Fruit fly (Drosophila melanogaster) whole organism, embryonic: Measurements from ENCODE around the gene pps.

Experiments
- Atf3 ChIP-seq: fragments of 200-800 bp; sonication (Bioruptor generic); optimal IDR thresholded peaks from 3 replicates; lab custom pipeline; 2016; ENCODE audit warnings: missing biosample characterization, missing genetic modification characterization
- CG10267 ChIP-seq: fragments of 200-800 bp; sonication (Bioruptor generic); optimal IDR thresholded peaks from 2 replicates; lab custom pipeline; 2018; ENCODE audit warnings: missing biosample characterization, mild to moderate bottlenecking, missing genetic modification characterization, moderate library complexity
- CG10321 ChIP-seq: fragments of 200-800 bp; sonication (Bioruptor generic); IDR thresholded peaks from 2 replicates; pipeline ENCODE4 v1.3.6; 2022; ENCODE audit warnings: missing biosample characterization, missing genetic modification characterization
- CG10431 ChIP-seq: fragments of 200-800 bp; sonication (Bioruptor generic); optimal IDR thresholded peaks from 3 replicates; lab custom pipeline; 2018; ENCODE audit warnings: missing biosample characterization, mild to moderate bottlenecking, missing genetic modification characterization
- CG11398 ChIP-seq: fragments of 200-800 bp; sonication (Bioruptor generic); optimal IDR thresholded peaks from 2 replicates; lab custom pipeline; 2016; ENCODE audit warnings: missing biosample characterization, missing genetic modification characterization
- CG12155 ChIP-seq: fragments of 200-800 bp; sonication (Bioruptor generic); optimal IDR thresholded peaks from 3 replicates; lab custom pipeline; 2016; ENCODE audit warnings: missing biosample characterization, missing genetic modification characterization
- CG12391 ChIP-seq: fragments of 200-800 bp; sonication (Bioruptor generic); optimal IDR thresholded peaks from 3 replicates; lab custom pipeline; 2018; ENCODE audit warnings: missing biosample characterization, mild to moderate bottlenecking, missing genetic modification characterization, moderate library complexity
- CG13775 ChIP-seq: fragments of 200-800 bp; sonication (Bioruptor generic); optimal IDR thresholded peaks from 3 replicates; lab custom pipeline; 2017; ENCODE audit warnings: missing biosample characterization, mild to moderate bottlenecking, missing genetic modification characterization
- CG14710 ChIP-seq: fragments of 200-800 bp; sonication (Bioruptor generic); optimal IDR thresholded peaks from 3 replicates; lab custom pipeline; 2019; ENCODE audit warnings: missing biosample characterization, mild to moderate bottlenecking, missing genetic modification characterization, moderate library complexity
- CG1602 ChIP-seq: fragments of 200-800 bp; sonication (Bioruptor generic); optimal IDR thresholded peaks from 3 replicates; lab custom pipeline; 2016; ENCODE audit warnings: missing biosample characterization, missing genetic modification characterization
- CG16863 ChIP-seq: fragments of 200-800 bp; sonication (Bioruptor generic); optimal IDR thresholded peaks from 3 replicates; lab custom pipeline; 2016; ENCODE audit warnings: missing biosample characterization, missing genetic modification characterization
- CG17385 ChIP-seq: fragments of 200-800 bp; sonication (Bioruptor generic); optimal IDR thresholded peaks from 3 replicates; lab custom pipeline; 2018; ENCODE audit warnings: missing biosample characterization, mild to moderate bottlenecking, missing genetic modification characterization
- CG17612 ChIP-seq: fragments of 200-800 bp; sonication (Bioruptor generic); IDR thresholded peaks from 2 replicates; pipeline ENCODE4 v1.3.6; 2022; ENCODE audit warnings: missing biosample characterization, missing genetic modification characterization
- CG18599 ChIP-seq: fragments of 200-800 bp; sonication (Bioruptor generic); optimal IDR thresholded peaks from 3 replicates; lab custom pipeline; 2017; ENCODE audit warnings: missing biosample characterization, missing genetic modification characterization, mild to moderate bottlenecking, moderate library complexity, missing genetic modification reagents
- CG2120 ChIP-seq: fragments of 200-800 bp; sonication (Bioruptor generic); optimal IDR thresholded peaks from 3 replicates; lab custom pipeline; 2016; ENCODE audit warnings: missing biosample characterization, missing genetic modification characterization
- CG2129 ChIP-seq: fragments of 200-800 bp; sonication (Bioruptor generic); IDR thresholded peaks from 2 replicates; pipeline ENCODE4 v1.3.6; 2022; ENCODE audit warnings: missing biosample characterization, missing genetic modification characterization; ENCODE audit not compliant: partially characterized antibody
- CG2678 ChIP-seq: fragments of 200-800 bp; sonication (Bioruptor generic); optimal IDR thresholded peaks from 3 replicates; lab custom pipeline; 2019; ENCODE audit warnings: missing biosample characterization, mild to moderate bottlenecking, missing genetic modification characterization, moderate library complexity
- CG31224 ChIP-seq: fragments of 200-800 bp; sonication (Bioruptor generic); IDR thresholded peaks from 2 replicates; pipeline ENCODE4 v1.3.6; 2022; ENCODE audit warnings: missing biosample characterization, missing genetic modification characterization
- CG3847 ChIP-seq: fragments of 200-800 bp; sonication (Bioruptor generic); IDR thresholded peaks from 2 replicates; pipeline ENCODE4 v1.3.6; 2022; ENCODE audit warnings: missing biosample characterization, missing genetic modification characterization
- CG6654 ChIP-seq: fragments of 200-800 bp; sonication (Bioruptor generic); optimal IDR thresholded peaks from 2 replicates; lab custom pipeline; 2017; ENCODE audit warnings: missing biosample characterization, mild to moderate bottlenecking, missing genetic modification characterization
- CG7987 ChIP-seq: fragments of 200-800 bp; sonication (Bioruptor generic); optimal IDR thresholded peaks from 2 replicates; lab custom pipeline; 2018; ENCODE audit warnings: missing biosample characterization, mild to moderate bottlenecking, missing genetic modification characterization, moderate library complexity
- CG8290 ChIP-seq, 3 experiments: fragments of 200-800 bp; sonication (Bioruptor generic); optimal IDR thresholded peaks; 2 replicates each; lab custom pipeline; 2016 to 2019; ENCODE audit warnings: missing biosample characterization in 3 of 3, missing genetic modification characterization in 3 of 3, mild to moderate bottlenecking in 2 of 3, moderate library complexity in 1 of 3
- CG8944 ChIP-seq: fragments of 200-800 bp; sonication (Bioruptor generic); optimal IDR thresholded peaks from 3 replicates; lab custom pipeline; 2016; ENCODE audit warnings: missing biosample characterization, missing genetic modification characterization
- D19A ChIP-seq: fragments of 200-800 bp; optimal IDR thresholded peaks from 3 replicates; lab custom pipeline; 2019; ENCODE audit warnings: missing biosample characterization, mild to moderate bottlenecking, missing genetic modification characterization, moderate library complexity
- H15 ChIP-seq: fragments of 200-800 bp; sonication (Bioruptor generic); IDR thresholded peaks from 3 replicates; pipeline ENCODE4 v1.3.6; 2022; ENCODE audit warnings: missing biosample characterization, missing genetic modification characterization
- Hr78 ChIP-seq, 2 experiments: fragments of 200-800 bp in 1 of 2; fragments of >200 bp in 1 of 2; sonication (Bioruptor generic) in 1 of 2; optimal IDR thresholded peaks; 2 replicates each; lab custom pipeline; 2017 to 2019; ENCODE audit warnings: missing biosample characterization in 2 of 2, missing genetic modification characterization in 2 of 2, mild to moderate bottlenecking in 1 of 2, moderate library complexity in 1 of 2
- MESR4 ChIP-seq: fragments of 200-800 bp; sonication (Bioruptor generic); optimal IDR thresholded peaks from 2 replicates; lab custom pipeline; 2018; ENCODE audit warnings: missing biosample characterization, mild to moderate bottlenecking, missing genetic modification characterization, moderate library complexity
- MTF-1 ChIP-seq: fragments of 200-800 bp; sonication (Bioruptor generic); optimal IDR thresholded peaks from 2 replicates; lab custom pipeline; 2018; ENCODE audit warnings: missing biosample characterization, mild to moderate bottlenecking, missing genetic modification characterization, borderline replicate concordance
- NFAT ChIP-seq: fragments of 200-800 bp; sonication (Bioruptor generic); IDR thresholded peaks from 2 replicates; pipeline ENCODE4 v1.3.6; 2022; ENCODE audit warnings: missing biosample characterization, missing genetic modification characterization
- abd-A ChIP-seq: fragments of 200-800 bp; sonication (Bioruptor generic); optimal IDR thresholded peaks from 3 replicates; lab custom pipeline; 2019; ENCODE audit warnings: missing biosample characterization, mild to moderate bottlenecking, missing genetic modification characterization, moderate library complexity
- ap ChIP-seq: fragments of 200-800 bp; sonication (Bioruptor generic); IDR thresholded peaks from 2 replicates; pipeline ENCODE4 v1.3.6; 2022; ENCODE audit warnings: missing biosample characterization, missing genetic modification characterization
- bbx ChIP-seq: fragments of 200-800 bp; sonication (Bioruptor generic); IDR thresholded peaks from 2 replicates; pipeline ENCODE4 v1.3.6; 2022; ENCODE audit warnings: missing biosample characterization, missing genetic modification characterization; ENCODE audit not compliant: partially characterized antibody
- ci ChIP-seq: fragments of 200-800 bp; sonication (Bioruptor generic); IDR thresholded peaks from 3 replicates; pipeline ENCODE4 v1.3.6; 2022; ENCODE audit warnings: missing biosample characterization, missing genetic modification characterization
- fd102C ChIP-seq: fragments of 200-800 bp; sonication (Bioruptor generic); optimal IDR thresholded peaks from 2 replicates; lab custom pipeline; 2018; ENCODE audit warnings: missing biosample characterization, mild to moderate bottlenecking, missing genetic modification characterization, moderate library complexity
- ftz-f1 ChIP-seq: fragments of 200-800 bp; sonication (Bioruptor generic); optimal IDR thresholded peaks from 2 replicates; lab custom pipeline; 2016; ENCODE audit warnings: missing biosample characterization, missing genetic modification characterization
- hb ChIP-seq: fragments of 200-800 bp; sonication (Bioruptor generic); IDR thresholded peaks from 3 replicates; pipeline ENCODE4 v1.3.6; 2022; ENCODE audit warnings: missing biosample characterization, missing genetic modification characterization; ENCODE audit not compliant: partially characterized antibody
- hbn ChIP-seq: fragments of 200-800 bp; sonication (Bioruptor generic); IDR thresholded peaks from 2 replicates; pipeline ENCODE4 v1.3.6; 2022; ENCODE audit warnings: missing biosample characterization, missing genetic modification characterization; ENCODE audit not compliant: partially characterized antibody
- her ChIP-seq: fragments of 200-800 bp; sonication (Bioruptor generic); optimal IDR thresholded peaks from 2 replicates; lab custom pipeline; 2016; ENCODE audit warnings: missing biosample characterization, missing genetic modification characterization
- inv ChIP-seq: fragments of 200-800 bp; sonication (Bioruptor generic); IDR thresholded peaks from 2 replicates; pipeline ENCODE4 v1.3.6; 2022; ENCODE audit warnings: missing biosample characterization, missing genetic modification characterization; ENCODE audit not compliant: partially characterized antibody
- pnt ChIP-seq: fragments of 200-800 bp; sonication (Bioruptor generic); optimal IDR thresholded peaks from 3 replicates; lab custom pipeline; 2016; ENCODE audit warnings: missing biosample characterization, missing genetic modification characterization
- pzg ChIP-seq: fragments of 200-800 bp; sonication (Bioruptor generic); optimal IDR thresholded peaks from 3 replicates; lab custom pipeline; 2018; ENCODE audit warnings: missing biosample characterization, mild to moderate bottlenecking, missing genetic modification characterization, moderate library complexity
- ro ChIP-seq: fragments of 200-800 bp; sonication (Bioruptor generic); IDR thresholded peaks from 2 replicates; pipeline ENCODE4 v1.3.6; 2022; ENCODE audit warnings: missing biosample characterization, missing genetic modification characterization
- sd ChIP-seq: fragments of 200-800 bp; sonication (Bioruptor generic); optimal IDR thresholded peaks from 3 replicates; lab custom pipeline; 2018; ENCODE audit warnings: missing biosample characterization, mild to moderate bottlenecking, missing genetic modification characterization, moderate library complexity
- slou ChIP-seq: fragments of 200-800 bp; sonication (Bioruptor generic); optimal IDR thresholded peaks from 3 replicates; lab custom pipeline; 2016; ENCODE audit warnings: missing biosample characterization, missing genetic modification characterization
- sna ChIP-seq: fragments of 200-800 bp; sonication (Bioruptor generic); IDR thresholded peaks from 2 replicates; pipeline ENCODE4 v1.3.6; 2022; ENCODE audit warnings: missing biosample characterization, missing genetic modification characterization; ENCODE audit not compliant: partially characterized antibody
- zen2 ChIP-seq: fragments of 200-800 bp; sonication (Bioruptor generic); IDR thresholded peaks from 3 replicates; pipeline ENCODE4 v1.3.6; 2022; ENCODE audit warnings: missing biosample characterization, missing genetic modification characterization; ENCODE audit not compliant: partially characterized antibody

The pps gene

DNA sequence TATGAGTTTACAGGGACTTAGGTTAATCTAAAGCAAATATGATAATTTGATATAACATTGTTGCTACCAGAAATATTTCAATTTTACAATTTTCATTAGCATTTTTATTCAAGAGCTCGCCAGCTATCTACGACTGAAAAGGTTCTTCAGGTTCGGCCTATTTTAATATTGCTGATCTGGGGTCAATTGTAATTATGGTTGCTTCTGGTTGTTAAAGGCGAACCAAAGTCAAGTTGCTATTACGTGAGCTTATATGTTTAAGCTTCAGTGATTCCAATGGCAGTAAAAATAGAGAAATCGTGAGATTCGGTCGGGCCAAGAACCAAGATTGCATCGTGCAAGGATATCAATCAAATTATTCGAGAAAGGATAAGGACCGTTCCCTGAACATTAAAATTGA lies 22.3 kb downstream of the pps start, which contains the start of gene Desat2:
Gene Desat2, plus strand, starts transcription at position 301 of the 400 bp plus-strand sequence.
- TF ChIP-seq CG16863 (GFP tag; lab: Kevin White, UChicago): no peak
- no peak for TF ChIP-seq MTF-1 (GFP tag; lab: Kevin White, UChicago)
- no peak for TF ChIP-seq CG18599
- TF ChIP-seq slou (GFP tag; lab: Kevin White, UChicago): no peak
- no peak for TF ChIP-seq CG17385 (GFP tag; lab: Kevin White, UChicago)
- no peak for TF ChIP-seq CG2678 (tag; lab: Kevin White, UChicago)
- TF ChIP-seq sd (tag; lab: Kevin White, UChicago): no peak
- no peak for TF ChIP-seq CG7987 (GFP tag; lab: Kevin White, UChicago)
- TF ChIP-seq ftz-f1: no peak
- TF ChIP-seq CG10431: no peak
- no peak for TF ChIP-seq pnt (GFP tag; lab: Kevin White, UChicago)
- TF ChIP-seq CG1602: no peak
- no peak for TF ChIP-seq ap
- no peak for TF ChIP-seq MESR4
- TF ChIP-seq hbn (GFP tag; lab: Robert Waterston, UW): no peak

DNA sequence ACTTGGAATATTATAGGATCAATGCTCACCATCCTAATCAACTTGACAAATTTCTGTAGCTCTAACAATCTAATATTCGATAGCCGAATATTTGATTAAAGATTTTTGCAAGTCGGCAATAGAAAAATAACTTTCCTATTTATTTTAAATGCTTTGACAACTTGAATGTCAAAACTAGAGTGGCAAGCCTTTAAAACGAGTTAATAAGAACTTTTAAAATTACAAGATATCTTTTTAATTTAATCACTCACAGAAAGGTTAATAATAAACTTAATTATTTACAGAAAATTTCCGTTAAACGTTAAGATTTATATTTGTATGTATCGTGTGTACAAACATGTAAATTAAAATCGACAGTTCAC lies 25.4 kb downstream of the pps start, which contains the start of the genes CG17207 and CG46427:
Gene CG17207, minus strand, starts transcription at position 101 of the 362 bp plus-strand sequence.
Gene CG46427, minus strand, starts transcription at position 101 of the 362 bp plus-strand sequence.
- TF ChIP-seq CG3847 (GFP tag; lab: Robert Waterston, UW) (no peak), CG6654 (no peak), ci (no peak), CG12391 (tag; lab: Kevin White, UChicago) (no peak), abd-A (tag; lab: Kevin White, UChicago) (no peak), CG8944 (GFP tag; lab: Kevin White, UChicago) (no peak), H15 (GFP tag; lab: Robert Waterston, UW) (no peak), CG13775 (GFP tag; lab: Kevin White, UChicago) (no peak), NFAT (GFP tag; lab: Robert Waterston, UW) (no peak), Hr78 (GFP tag; optimal IDR thresholded peaks at IDR 0.05; lab: Kevin White, UChicago) (no peak), CG17612 (GFP tag; lab: Robert Waterston, UW) (no peak), CG10321 (no peak), pzg (GFP tag; lab: Kevin White, UChicago) (no peak), CG31224 (GFP tag; lab: Robert Waterston, UW) (no peak), CG11398 (no peak), CG10431 (no peak), CG2129 (GFP tag; lab: Robert Waterston, UW) (no peak)

DNA sequence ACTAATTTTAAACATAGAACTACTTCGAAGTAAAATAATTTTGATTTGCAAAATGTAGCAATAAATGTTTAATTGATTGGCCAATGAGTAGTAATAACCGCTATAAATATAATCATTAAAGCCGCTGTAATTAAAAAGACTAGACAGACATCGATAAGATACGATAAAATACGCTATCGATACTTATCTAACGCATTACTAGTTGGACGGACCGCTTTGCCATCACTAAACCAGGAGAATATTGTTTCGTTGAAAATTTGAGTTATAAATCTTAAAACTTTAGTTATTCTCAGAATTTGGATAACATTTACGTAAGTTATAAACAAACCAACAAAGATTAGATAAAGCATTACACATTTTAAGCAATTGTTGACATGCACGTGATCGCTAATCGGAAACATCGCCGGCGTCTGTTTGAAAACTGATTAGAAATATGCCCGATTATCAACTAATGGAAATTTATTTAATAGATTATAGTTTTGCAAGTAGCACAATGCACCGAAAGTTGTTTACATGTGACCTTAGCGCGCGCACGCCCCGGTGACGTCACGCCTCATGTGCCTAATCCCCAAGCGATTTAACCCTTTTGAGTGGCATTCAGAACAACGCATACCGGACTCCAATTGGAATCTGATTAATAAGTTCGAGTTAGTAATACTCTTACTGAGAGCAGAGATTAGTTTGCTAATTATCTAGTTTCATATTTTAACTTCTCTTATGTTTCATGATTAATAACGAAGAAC lies 25.9 kb downstream of the pps start, which contains the start of gene Desat1:
Gene Desat1, plus strand, starts transcription at position 200 of the 743 bp plus-strand sequence.
- no peak for TF ChIP-seq fd102C
- TF ChIP-seq D19A: peak; percentile 55
- peak; percentile 88 for TF ChIP-seq zen2 (GFP tag; lab: Robert Waterston, UW)
- no peak for TF ChIP-seq ro
- TF ChIP-seq her (GFP tag; lab: Kevin White, UChicago): no peak
- TF ChIP-seq inv (GFP tag; lab: Robert Waterston, UW): peak; percentile 82
- TF ChIP-seq CG14710 (tag; lab: Kevin White, UChicago): peak; percentile 59
- peak; percentile 50 for TF ChIP-seq CG10267 (tag; lab: Kevin White, UChicago)
- no peak for TF ChIP-seq CG12155
- peak; percentile 79 for TF ChIP-seq hb (GFP tag; lab: Robert Waterston, UW)
- TF ChIP-seq Atf3 (GFP tag; lab: Kevin White, UChicago): no peak
- peak; percentile 26 for TF ChIP-seq CG8290 (GFP tag; optimal IDR thresholded peaks at IDR 0.05; lab: Kevin White, UChicago)
- TF ChIP-seq CG8290 (tag; optimal IDR thresholded peaks at IDR 0.05; lab: Kevin White, UChicago): peak in 1 of 2 experiments; percentile 18
- TF ChIP-seq ftz-f1: peak; percentile 8
- TF ChIP-seq sna (GFP tag; lab: Robert Waterston, UW): peak; percentile 93
- TF ChIP-seq CG2120 (GFP tag; lab: Kevin White, UChicago): peak; percentile 51
- TF ChIP-seq sd (tag; lab: Kevin White, UChicago): peak; percentile 29
- TF ChIP-seq bbx (GFP tag; lab: Robert Waterston, UW): peak; percentile 96
